Worm (Caenorhabditis elegans) whole organism, L3 larva: ENCODE results near the gene F20D6.1.

Experiments
- fkh-10 ChIP-seq: sonication (generic microtip); optimal IDR thresholded peaks from 2 replicates; lab custom pipeline; 2017; ENCODE audit warnings: missing biosample characterization, missing genetic modification reagents, missing genetic modification characterization
- fos-1 ChIP-seq: fragments of 150-350 bp; optimal IDR thresholded peaks from 2 replicates; lab custom pipeline; 2014; ENCODE audit warnings: missing biosample characterization, missing genetic modification characterization
- jun-1 ChIP-seq: fragments of 150-350 bp; optimal IDR thresholded peaks from 2 replicates; lab custom pipeline; 2014; ENCODE audit warnings: missing biosample characterization, missing genetic modification reagents, missing genetic modification characterization

DNA sequence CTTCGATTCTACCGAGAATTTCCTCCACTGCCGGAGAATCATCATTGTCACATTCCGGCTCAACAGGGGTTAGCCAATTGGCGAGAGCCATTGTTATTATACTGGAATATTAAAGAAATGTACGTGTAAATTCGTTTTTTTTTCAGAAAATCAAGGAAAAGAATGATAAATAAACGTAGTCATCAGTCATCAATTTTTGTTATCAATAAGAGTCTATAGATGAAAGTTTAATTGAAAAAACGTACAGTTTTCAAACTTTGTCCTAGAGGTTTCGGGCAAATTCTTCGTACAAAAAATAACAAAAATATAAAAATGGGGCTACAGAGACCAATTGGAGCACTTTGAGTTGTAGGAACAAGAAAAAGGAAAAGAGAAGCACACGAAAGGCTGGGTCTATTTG lies 8.5 kb downstream of the F20D6.1 start, which contains the start of gene F20D6.11:
- TF ChIP-seq jun-1 (tag; lab: Kevin White, UChicago) (no peak), fkh-10 (GFP tag; lab: Kevin White, UChicago) (no peak), fos-1 (tag; lab: Kevin White, UChicago) (no peak)
